Worm (Caenorhabditis elegans): ENCODE measurements around the gene R10E11.6.

The R10E11.6 gene

DNA sequence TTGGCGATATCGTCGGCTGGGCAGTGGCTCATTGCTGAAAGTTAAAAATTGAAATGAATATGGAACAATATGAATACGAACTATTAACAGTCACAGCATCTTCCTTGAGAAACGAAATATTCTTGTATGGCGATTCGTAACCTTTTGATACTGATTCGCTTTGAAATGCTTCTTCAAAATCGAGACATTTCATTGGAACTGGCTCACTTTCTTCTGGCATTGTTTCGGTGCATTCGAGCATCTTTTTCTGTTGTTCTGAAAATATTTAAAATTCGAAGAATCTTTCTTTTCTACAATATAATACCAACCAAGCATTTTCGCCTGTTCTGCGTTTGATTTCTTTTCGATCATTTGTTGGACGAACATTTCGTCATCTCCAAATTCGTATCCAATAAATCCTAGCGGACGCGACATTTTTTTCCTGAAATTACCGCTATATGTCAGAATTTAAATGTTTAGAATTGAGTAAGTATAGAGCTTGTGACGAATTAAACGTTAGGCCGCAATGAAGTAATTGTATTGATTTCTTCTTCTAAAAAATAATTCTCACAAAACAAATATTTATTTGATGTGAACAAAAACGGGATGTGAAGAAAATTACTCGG, 41.6 kb downstream of the R10E11.6 start, which contains the start of gene lin-52:
Gene lin-52, minus strand, starts transcription at position 421 of the 605 bp plus-strand sequence.
- peak; percentile 15 for TF ChIP-seq nhr-43 (tag; optimal IDR thresholded peaks at IDR 0.05; ENCODE audit: poor library complexity, severe bottlenecking)
- no peak for TF ChIP-seq unc-62 (GFP tag; optimal IDR thresholded peaks at IDR 0.05)
- TF ChIP-seq nhr-11 (tag; optimal IDR thresholded peaks at IDR 0.05): no peak
- peak; percentile 82 for TF ChIP-seq ama-1 (optimal IDR thresholded peaks at IDR 0.05)
- no peak for TF ChIP-seq sea-2 (GFP tag; optimal IDR thresholded peaks at IDR 0.05)
- TF ChIP-seq elt-2 (tag; optimal IDR thresholded peaks at IDR 0.05): peak; percentile 7
- TF ChIP-seq pha-4 (tag; optimal IDR thresholded peaks at IDR 0.05): peak; percentile 31

- TF ChIP-seq nhr-67 (tag; optimal IDR thresholded peaks at IDR 0.05) (no peak), ama-1 (optimal IDR thresholded peaks at IDR 0.05) (peak; percentile 57), nfya-1 (tag; optimal IDR thresholded peaks at IDR 0.05; ENCODE audit: insufficient read depth) (peak; percentile 21), elt-2 (tag; optimal IDR thresholded peaks at IDR 0.05) (peak; percentile 28), ceh-28 (tag; optimal IDR thresholded peaks at IDR 0.05) (peak; percentile 31), ztf-4 (tag; optimal IDR thresholded peaks at IDR 0.05) (peak; percentile 13), fkh-10 (GFP tag; optimal IDR thresholded peaks at IDR 0.05) (no peak), nhr-43 (tag; optimal IDR thresholded peaks at IDR 0.05; ENCODE audit: poor library complexity, severe bottlenecking) (no peak), lin-39 (tag; optimal IDR thresholded peaks at IDR 0.05) (no peak), fos-1 (tag; optimal IDR thresholded peaks at IDR 0.05) (no peak)
Measured at ce11 chrIII:9825073-9825828, 42.4 kb downstream of the R10E11.6 start, which contains the start of gene ZK632.9. ZK632.9 (minus strand) TSS chrIII:9825432.

- TF ChIP-seq pha-4 (tag; optimal IDR thresholded peaks at IDR 0.05) (peak; percentile 89), lin-39 (tag; optimal IDR thresholded peaks at IDR 0.05) (peak; percentile 36), hmg-11 (tag; optimal IDR thresholded peaks at IDR 0.05) (peak; percentile 2), jun-1 (tag; optimal IDR thresholded peaks at IDR 0.05) (peak; percentile 62), ama-1 (optimal IDR thresholded peaks at IDR 0.05) (peak; percentile 93), nhr-43 (tag; optimal IDR thresholded peaks at IDR 0.05; ENCODE audit: poor library complexity, severe bottlenecking) (peak; percentile 11), nhr-23 (tag; optimal IDR thresholded peaks at IDR 0.05) (no peak), nfya-1 (tag; optimal IDR thresholded peaks at IDR 0.05; ENCODE audit: insufficient read depth) (peak; percentile 56), skn-1 (tag; optimal IDR thresholded peaks at IDR 0.05) (peak; percentile 3), ztf-4 (tag; optimal IDR thresholded peaks at IDR 0.05) (no peak), aly-2 (tag; optimal IDR thresholded peaks at IDR 0.05) (no peak), lsy-12 (tag; optimal IDR thresholded peaks at IDR 0.05) (peak; percentile 28), snpc-4 (tag; optimal IDR thresholded peaks at IDR 0.05) (peak; percentile 16), pqm-1 (tag; optimal IDR thresholded peaks at IDR 0.05) (peak; percentile 7), nhr-28 (tag; optimal IDR thresholded peaks at IDR 0.05) (no peak), lin-15B (tag; optimal IDR thresholded peaks at IDR 0.05) (peak; percentile 11), elt-2 (tag; optimal IDR thresholded peaks at IDR 0.05) (peak; percentile 27), sea-2 (GFP tag; optimal IDR thresholded peaks at IDR 0.05) (no peak), fos-1 (tag; optimal IDR thresholded peaks at IDR 0.05) (no peak), fkh-10 (GFP tag; optimal IDR thresholded peaks at IDR 0.05) (no peak)
Measured at ce11 chrIII:9826005-9826404, 43.2 kb downstream of the R10E11.6 start.

DNA sequence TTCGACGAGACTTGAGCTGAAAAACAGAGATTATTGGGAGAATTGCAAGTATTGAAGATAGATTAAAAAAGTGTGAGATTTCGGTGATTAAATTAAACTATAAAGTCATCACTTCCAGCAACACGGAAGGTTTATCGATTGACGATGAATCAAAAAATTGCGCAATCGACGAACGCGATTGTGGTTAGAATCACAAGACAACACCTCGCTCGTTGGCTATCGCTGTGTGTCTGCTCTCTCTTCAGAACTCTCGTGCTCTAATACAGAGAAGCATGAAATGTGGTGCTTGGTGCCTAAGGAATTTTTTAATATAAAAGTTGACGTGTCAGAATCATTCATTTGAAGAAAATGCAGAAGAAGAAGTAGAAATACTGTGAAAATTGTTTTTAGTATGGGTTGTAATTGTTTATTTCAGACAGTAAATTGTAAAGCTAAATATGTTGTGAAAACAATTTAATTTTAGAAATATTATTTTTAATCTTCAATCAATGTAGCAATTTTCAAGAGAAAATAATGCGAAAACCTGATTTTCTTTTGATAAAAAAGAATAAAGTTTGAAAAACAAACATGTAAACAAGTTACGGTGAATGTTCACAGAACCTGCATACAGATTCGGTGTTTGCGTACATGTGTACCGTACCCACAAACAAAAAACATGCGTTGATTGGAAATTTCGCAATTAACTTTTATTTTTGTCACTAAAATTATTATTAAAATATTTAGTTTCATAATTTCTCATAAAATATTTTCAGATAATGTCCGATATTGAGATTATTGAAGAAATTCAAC, 44.6 kb downstream of the R10E11.6 start, which contains the start of the genes ZK632.10 and ZK632.11:
Gene ZK632.10, minus strand, starts transcription at position 560 of the 789 bp plus-strand sequence.
Gene ZK632.11, plus strand, starts transcription at position 753 of the 789 bp plus-strand sequence.
- TF ChIP-seq egl-5 (tag; optimal IDR thresholded peaks at IDR 0.05) (peak; percentile 1), nhr-237 (tag; optimal IDR thresholded peaks at IDR 0.05) (no peak), hmg-11 (tag; optimal IDR thresholded peaks at IDR 0.05) (peak; percentile 41), nhr-76 (tag; optimal IDR thresholded peaks at IDR 0.05) (no peak), nhr-11 (tag; optimal IDR thresholded peaks at IDR 0.05) (no peak), lsy-12 (tag; optimal IDR thresholded peaks at IDR 0.05) (no peak), lin-39 (tag; optimal IDR thresholded peaks at IDR 0.05) (peak; percentile 15), mml-1 (tag; optimal IDR thresholded peaks at IDR 0.05) (no peak), elt-3 (tag; optimal IDR thresholded peaks at IDR 0.05) (no peak), ztf-4 (tag; optimal IDR thresholded peaks at IDR 0.05) (no peak), fkh-10 (GFP tag; optimal IDR thresholded peaks at IDR 0.05) (no peak), ceh-9 (tag; optimal IDR thresholded peaks at IDR 0.05) (no peak), nhr-43 (tag; optimal IDR thresholded peaks at IDR 0.05; ENCODE audit: poor library complexity, severe bottlenecking) (no peak), snpc-4 (tag; optimal IDR thresholded peaks at IDR 0.05) (peak; percentile 45), eor-1 (tag; optimal IDR thresholded peaks at IDR 0.05) (no peak), mdl-1 (tag; optimal IDR thresholded peaks at IDR 0.05) (no peak), lin-15B (tag; optimal IDR thresholded peaks at IDR 0.05) (peak; percentile 57), pha-4 (tag; optimal IDR thresholded peaks at IDR 0.05) (peak; percentile 99), unc-39 (tag; optimal IDR thresholded peaks at IDR 0.05) (no peak), nhr-12 (tag; optimal IDR thresholded peaks at IDR 0.05) (no peak), ama-1 (optimal IDR thresholded peaks at IDR 0.05) (no peak), ceh-28 (tag; optimal IDR thresholded peaks at IDR 0.05) (peak; percentile 50), skn-1 (tag; optimal IDR thresholded peaks at IDR 0.05) (peak; percentile 13), sea-2 (GFP tag; optimal IDR thresholded peaks at IDR 0.05) (no peak), nhr-25 (tag; optimal IDR thresholded peaks at IDR 0.05) (no peak), nhr-23 (tag; optimal IDR thresholded peaks at IDR 0.05) (peak; percentile 34), nhr-67 (tag; optimal IDR thresholded peaks at IDR 0.05) (no peak), daf-12 (tag; optimal IDR thresholded peaks at IDR 0.05) (no peak), ztf-11 (tag; optimal IDR thresholded peaks at IDR 0.05) (no peak), nfya-1 (tag; optimal IDR thresholded peaks at IDR 0.05; ENCODE audit: insufficient read depth) (peak; percentile 91), aly-2 (tag; optimal IDR thresholded peaks at IDR 0.05) (no peak), egl-27 (tag; optimal IDR thresholded peaks at IDR 0.05) (no peak)

All from whole organism, L3 larva.